Worm (Caenorhabditis elegans) whole organism, L2 larva: ENCODE results near the gene ergi-3.
A peak's percentile ranks its signal among the peaks of the same experiment; 100 is the strongest.

Experiments used
- C34F6.9 ChIP-seq: fragments of 150-350 bp; optimal IDR thresholded peaks from 2 replicates; lab custom pipeline; 2014; ENCODE audit warnings: missing biosample characterization, missing genetic modification characterization
- F13H6.1 ChIP-seq: sonication (generic microtip); optimal IDR thresholded peaks from 2 replicates; lab custom pipeline; 2016; ENCODE audit warnings: missing genetic modification characterization, missing compliant biosample characterization
- R02D3.7 ChIP-seq: fragments of 150-350 bp; optimal IDR thresholded peaks from 2 replicates; lab custom pipeline; 2014; ENCODE audit warnings: missing biosample characterization, missing genetic modification characterization
- Y55F3AM.14 ChIP-seq: fragments of 200-800 bp; sonication (Bioruptor generic); optimal IDR thresholded peaks from 2 replicates; lab custom pipeline; 2018; ENCODE audit warnings: mild to moderate bottlenecking, missing genetic modification characterization, missing compliant biosample characterization
- ZK546.5 ChIP-seq: sonication (generic microtip); optimal IDR thresholded peaks from 2 replicates; lab custom pipeline; 2017; ENCODE audit warnings: missing biosample characterization, missing genetic modification characterization
- alr-1 ChIP-seq: fragments of 150-350 bp; optimal IDR thresholded peaks from 2 replicates; lab custom pipeline; 2014; ENCODE audit warnings: missing biosample characterization, missing genetic modification characterization
- aly-2 ChIP-seq: fragments of 150-350 bp; optimal IDR thresholded peaks from 2 replicates; lab custom pipeline; 2014; ENCODE audit warnings: missing biosample characterization, missing genetic modification characterization
- ama-1 ChIP-seq: fragments of 150-350 bp; optimal IDR thresholded peaks from 2 replicates; lab custom pipeline; 2018; ENCODE audit warnings: inconsistent platforms
- ceh-16 ChIP-seq: fragments of 150-350 bp; optimal IDR thresholded peaks from 2 replicates; lab custom pipeline; 2014; ENCODE audit warnings: missing biosample characterization, missing genetic modification characterization
- ceh-82 ChIP-seq: fragments of 150-350 bp; optimal IDR thresholded peaks from 2 replicates; lab custom pipeline; 2014; ENCODE audit warnings: missing biosample characterization, missing genetic modification characterization
- crh-2 ChIP-seq: sonication (generic microtip); optimal IDR thresholded peaks from 2 replicates; lab custom pipeline; 2017; ENCODE audit warnings: missing biosample characterization, missing genetic modification characterization
- egl-27 ChIP-seq: sonication (generic microtip); optimal IDR thresholded peaks from 3 replicates; lab custom pipeline; 2017; ENCODE audit warnings: missing biosample characterization, missing genetic modification reagents, missing genetic modification characterization
- elt-3 ChIP-seq: sonication (generic microtip); optimal IDR thresholded peaks from 2 replicates; lab custom pipeline; 2017; ENCODE audit warnings: missing biosample characterization, missing genetic modification characterization
- fos-1 ChIP-seq: fragments of 150-350 bp; optimal IDR thresholded peaks from 2 replicates; lab custom pipeline; 2014; ENCODE audit warnings: missing biosample characterization, missing genetic modification characterization
- gmeb-1 ChIP-seq: fragments of 150-350 bp; optimal IDR thresholded peaks from 2 replicates; lab custom pipeline; 2014; ENCODE audit warnings: missing biosample characterization, missing genetic modification characterization
- lin-11 ChIP-seq: fragments of 150-350 bp; sonication (generic microtip); optimal IDR thresholded peaks from 2 replicates; lab custom pipeline; 2014; ENCODE audit warnings: missing biosample characterization, missing genetic modification characterization, inconsistent platforms, mixed read lengths
- lin-13 ChIP-seq: fragments of 150-350 bp; optimal IDR thresholded peaks from 2 replicates; lab custom pipeline; 2014; ENCODE audit warnings: missing biosample characterization, missing genetic modification reagents, missing genetic modification characterization
- lin-39 ChIP-seq: fragments of 150-350 bp; optimal IDR thresholded peaks from 2 replicates; lab custom pipeline; 2014; ENCODE audit warnings: missing biosample characterization, missing genetic modification reagents, missing genetic modification characterization
- lsy-2 ChIP-seq, 2 experiments: fragments of 150-350 bp in 1 of 2; sonication (generic microtip) in 1 of 2; optimal IDR thresholded peaks; 2 replicates each; lab custom pipeline; 2014 to 2017; ENCODE audit warnings: missing biosample characterization in 2 of 2, missing genetic modification characterization in 2 of 2
- mab-5 ChIP-seq: fragments of 150-350 bp; optimal IDR thresholded peaks from 2 replicates; lab custom pipeline; 2014; ENCODE audit warnings: missing biosample characterization, missing genetic modification characterization
- mbf-1 ChIP-seq: sonication (generic microtip); optimal IDR thresholded peaks from 2 replicates; lab custom pipeline; 2017; ENCODE audit warnings: missing biosample characterization, missing genetic modification characterization
- mdl-1 ChIP-seq, 2 experiments: fragments of 150-350 bp in 1 of 2; sonication (generic microtip) in 1 of 2; optimal IDR thresholded peaks; 2 replicates each; lab custom pipeline; 2017; ENCODE audit warnings: missing biosample characterization in 2 of 2, missing genetic modification characterization in 2 of 2
- nhr-10 ChIP-seq: sonication (generic microtip); optimal IDR thresholded peaks from 2 replicates; lab custom pipeline; 2017; ENCODE audit warnings: missing biosample characterization, missing genetic modification characterization
- nhr-11 ChIP-seq: fragments of 150-350 bp; optimal IDR thresholded peaks from 2 replicates; lab custom pipeline; 2014; ENCODE audit warnings: missing biosample characterization, missing genetic modification characterization
- nhr-12 ChIP-seq: fragments of 150-350 bp; optimal IDR thresholded peaks from 2 replicates; lab custom pipeline; 2014; ENCODE audit warnings: missing biosample characterization, missing genetic modification characterization
- nhr-129 ChIP-seq: fragments of 150-350 bp; optimal IDR thresholded peaks from 2 replicates; lab custom pipeline; 2014; ENCODE audit warnings: missing biosample characterization, missing genetic modification characterization
- nhr-21 ChIP-seq: fragments of 150-350 bp; optimal IDR thresholded peaks from 2 replicates; lab custom pipeline; 2014; ENCODE audit warnings: missing biosample characterization, missing genetic modification characterization
- nhr-23 ChIP-seq: fragments of 150-350 bp; optimal IDR thresholded peaks from 2 replicates; lab custom pipeline; 2014; ENCODE audit warnings: missing biosample characterization, missing genetic modification reagents, missing genetic modification characterization
- nhr-237 ChIP-seq: fragments of 150-350 bp; optimal IDR thresholded peaks from 2 replicates; lab custom pipeline; 2014; ENCODE audit warnings: missing biosample characterization, missing genetic modification characterization
- nhr-25 ChIP-seq: fragments of 150-350 bp; sonication (generic microtip); optimal IDR thresholded peaks from 3 replicates; lab custom pipeline; 2014; ENCODE audit warnings: missing biosample characterization, missing genetic modification characterization
- nhr-6 ChIP-seq: fragments of 150-350 bp; optimal IDR thresholded peaks from 2 replicates; lab custom pipeline; 2014; ENCODE audit warnings: missing biosample characterization, missing genetic modification characterization
- nhr-77 ChIP-seq: fragments of 150-350 bp; optimal IDR thresholded peaks from 2 replicates; lab custom pipeline; 2014; ENCODE audit warnings: missing biosample characterization, missing genetic modification characterization
- peb-1 ChIP-seq: fragments of 150-350 bp; optimal IDR thresholded peaks from 2 replicates; lab custom pipeline; 2014; ENCODE audit warnings: missing biosample characterization, missing genetic modification characterization
- sem-4 ChIP-seq: fragments of 150-350 bp; optimal IDR thresholded peaks from 2 replicates; lab custom pipeline; 2014; ENCODE audit warnings: missing biosample characterization, missing genetic modification reagents, missing genetic modification characterization
- skn-1 ChIP-seq: sonication (generic microtip); optimal IDR thresholded peaks from 2 replicates; lab custom pipeline; 2017; ENCODE audit warnings: missing biosample characterization, missing genetic modification characterization
- sma-3 ChIP-seq: sonication (generic microtip); optimal IDR thresholded peaks from 2 replicates; lab custom pipeline; 2016; ENCODE audit warnings: missing genetic modification reagents, missing genetic modification characterization, missing compliant biosample characterization
- sma-9 ChIP-seq, 2 experiments: fragments of 150-350 bp in 1 of 2; sonication (generic microtip) in 1 of 2; optimal IDR thresholded peaks; 2 replicates each; lab custom pipeline; 2014 to 2016; ENCODE audit warnings: missing genetic modification characterization in 2 of 2, mild to moderate bottlenecking in 1 of 2, missing biosample characterization in 1 of 2, missing compliant biosample characterization in 1 of 2, missing genetic modification reagents in 1 of 2, moderate library complexity in 1 of 2
- unc-55 ChIP-seq: fragments of 150-350 bp; sonication (generic microtip); optimal IDR thresholded peaks from 3 replicates; lab custom pipeline; 2014; ENCODE audit warnings: missing biosample characterization, missing genetic modification reagents, missing genetic modification characterization
- unc-62 ChIP-seq: fragments of 150-350 bp; optimal IDR thresholded peaks from 2 replicates; lab custom pipeline; 2014; ENCODE audit warnings: missing biosample characterization, missing genetic modification reagents, missing genetic modification characterization
- zag-1 ChIP-seq: fragments of 150-350 bp; optimal IDR thresholded peaks from 2 replicates; lab custom pipeline; 2014; ENCODE audit warnings: missing biosample characterization, missing genetic modification characterization
- ztf-1 ChIP-seq: fragments of 200-800 bp; sonication (Bioruptor generic); conservative IDR thresholded peaks from 2 replicates; pipeline ENCODE4 v1.3.6; 2022; ENCODE audit warnings: missing genetic modification characterization, missing compliant biosample characterization
- ztf-11 ChIP-seq: sonication (generic microtip); optimal IDR thresholded peaks from 2 replicates; lab custom pipeline; 2017; ENCODE audit warnings: missing biosample characterization, missing genetic modification characterization

ergi-3 gene

ce11 chrX:15647276-15647675 is 30.7 kb upstream of the ergi-3 start, which contains the start of gene F59D12.5:
Gene F59D12.5, minus strand, starts transcription at chrX:15647369.
- no peak for TF ChIP-seq fos-1
- no peak for TF ChIP-seq zag-1 (tag; lab: Kevin White, UChicago)
- peak; percentile 35 for TF ChIP-seq C34F6.9 (tag; lab: Kevin White, UChicago)
- TF ChIP-seq sma-9 (GFP tag; optimal IDR thresholded peaks at IDR 0.05; lab: Kevin White, UChicago), result peak; percentile 1
- no peak for TF ChIP-seq sma-9 (tag; optimal IDR thresholded peaks at IDR 0.05; lab: Kevin White, UChicago)
- no peak for TF ChIP-seq ama-1 (lab: Kevin White, UChicago)
- TF ChIP-seq alr-1 (tag; lab: Kevin White, UChicago), result no peak
- no peak for TF ChIP-seq nhr-237 (tag; lab: Kevin White, UChicago)
- peak in 1 of 2 experiments; percentile 11 for TF ChIP-seq lsy-2 (tag; optimal IDR thresholded peaks at IDR 0.05; lab: Kevin White, UChicago)
- TF ChIP-seq unc-55 (GFP tag; lab: Kevin White, UChicago), result peak; percentile 45
- no peak for TF ChIP-seq unc-62 (GFP tag; lab: Kevin White, UChicago)
- no peak for TF ChIP-seq ceh-16
- no peak for TF ChIP-seq mdl-1 (tag; optimal IDR thresholded peaks at IDR 0.05; lab: Kevin White, UChicago)
- no peak for TF ChIP-seq ztf-1 (GFP tag; lab: Robert Waterston, UW)
- TF ChIP-seq skn-1 (tag; lab: Kevin White, UChicago), result no peak
- no peak for TF ChIP-seq crh-2 (tag; lab: Kevin White, UChicago)
- no peak for TF ChIP-seq lin-11 (tag; lab: Kevin White, UChicago)
- TF ChIP-seq nhr-25, result no peak
- TF ChIP-seq lin-39 (tag; lab: Kevin White, UChicago), result no peak
- no peak for TF ChIP-seq lin-13
- no peak for TF ChIP-seq gmeb-1
- no peak for TF ChIP-seq nhr-23 (tag; lab: Kevin White, UChicago)
- no peak for TF ChIP-seq sma-3
- no peak for TF ChIP-seq ZK546.5 (tag; lab: Kevin White, UChicago)

DNA sequence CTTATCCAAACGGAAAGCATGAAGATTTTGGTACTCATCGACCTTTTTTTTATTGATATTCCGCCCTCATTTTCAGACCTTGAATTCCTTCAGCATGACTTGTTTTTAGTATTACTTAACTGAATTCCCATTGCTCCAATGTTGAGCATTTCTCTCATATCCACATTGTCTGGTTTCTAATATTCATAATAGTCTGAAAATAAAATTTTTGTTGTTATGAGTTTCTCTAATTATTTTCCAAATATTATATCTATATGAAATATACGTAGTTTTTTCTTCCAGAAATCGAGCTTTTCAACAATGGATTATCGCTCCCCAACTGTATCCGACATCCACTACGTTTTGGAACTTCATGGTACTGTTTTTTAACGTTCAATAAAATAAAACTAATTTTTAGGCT is 26.1 kb upstream of the ergi-3 start, which contains the start of gene H08J19.1:
Gene H08J19.1, plus strand, starts transcription at position 301 of the 400 bp plus-strand sequence.
- TF ChIP-seq mab-5 (no peak), lin-13 (no peak)

ce11 chrX:15641380-15641779 is 24.8 kb upstream of the ergi-3 start:
- no peak for TF ChIP-seq unc-62 (GFP tag; lab: Kevin White, UChicago)
- no peak for TF ChIP-seq sma-9 (GFP tag; optimal IDR thresholded peaks at IDR 0.05; lab: Kevin White, UChicago)
- no peak for TF ChIP-seq sma-9 (tag; optimal IDR thresholded peaks at IDR 0.05; lab: Kevin White, UChicago)
- TF ChIP-seq skn-1 (tag; lab: Kevin White, UChicago), result no peak

ce11 chrX:15640603-15641002 is 24.1 kb upstream of the ergi-3 start, which contains the start of gene K09E9.7:
Gene K09E9.7, plus strand, starts transcription at chrX:15640903.
- no peak for TF ChIP-seq nhr-25
- no peak for TF ChIP-seq skn-1 (tag; lab: Kevin White, UChicago)
- no peak for TF ChIP-seq sma-9 (GFP tag; optimal IDR thresholded peaks at IDR 0.05; lab: Kevin White, UChicago)
- no peak for TF ChIP-seq sma-9 (tag; optimal IDR thresholded peaks at IDR 0.05; lab: Kevin White, UChicago)
- TF ChIP-seq ztf-11 (tag; lab: Kevin White, UChicago), result no peak
- no peak for TF ChIP-seq elt-3
- TF ChIP-seq nhr-11, result no peak
- TF ChIP-seq nhr-12 (tag; lab: Kevin White, UChicago), result no peak
- no peak for TF ChIP-seq peb-1 (tag; lab: Kevin White, UChicago)

ce11 chrX:15633964-15634363 is 17.4 kb upstream of the ergi-3 start:
- TF ChIP-seq nhr-21 (tag; lab: Kevin White, UChicago) (no peak), ceh-82 (no peak), gmeb-1 (no peak), R02D3.7 (tag; lab: Kevin White, UChicago) (no peak), zag-1 (tag; lab: Kevin White, UChicago) (peak; percentile 70), lsy-2 (tag; optimal IDR thresholded peaks at IDR 0.05; lab: Kevin White, UChicago) (peak in 1 of 2 experiments; percentile 31), ztf-11 (tag; lab: Kevin White, UChicago) (no peak), nhr-23 (tag; lab: Kevin White, UChicago) (no peak), C34F6.9 (tag; lab: Kevin White, UChicago) (peak; percentile 47), ceh-16 (no peak), unc-55 (GFP tag; lab: Kevin White, UChicago) (peak; percentile 53), egl-27 (tag; lab: Kevin White, UChicago) (no peak), nhr-129 (tag; lab: Kevin White, UChicago) (peak; percentile 21), skn-1 (tag; lab: Kevin White, UChicago) (no peak), sem-4 (tag; lab: Kevin White, UChicago) (no peak), mbf-1 (tag; lab: Kevin White, UChicago) (no peak), F13H6.1 (peak; percentile 37), mdl-1 (tag; optimal IDR thresholded peaks at IDR 0.05; lab: Kevin White, UChicago) (peak in 1 of 2 experiments; percentile 2), nhr-6 (tag; lab: Kevin White, UChicago) (no peak), aly-2 (tag; lab: Kevin White, UChicago) (no peak), crh-2 (tag; lab: Kevin White, UChicago) (no peak), nhr-10 (tag; lab: Kevin White, UChicago) (no peak), nhr-25 (no peak), sma-9 (GFP tag; optimal IDR thresholded peaks at IDR 0.05; lab: Kevin White, UChicago) (peak; percentile 22), sma-9 (tag; optimal IDR thresholded peaks at IDR 0.05; lab: Kevin White, UChicago) (no peak), alr-1 (tag; lab: Kevin White, UChicago) (no peak), lin-11 (tag; lab: Kevin White, UChicago) (no peak), ZK546.5 (tag; lab: Kevin White, UChicago) (no peak), nhr-77 (tag; lab: Kevin White, UChicago) (no peak), nhr-12 (tag; lab: Kevin White, UChicago) (no peak), nhr-237 (tag; lab: Kevin White, UChicago) (no peak), Y55F3AM.14 (no peak)
- TF ChIP-seq, all 48 proteins: peak for 8
